Worm (Caenorhabditis elegans): Measurements from ENCODE around the gene C30A5.10.

The C30A5.10 gene

ce11 chrIII:8229480-8229879 is 19.8 kb upstream of the C30A5.10 start:
- TF ChIP-seq F37D6.2 (tag; optimal IDR thresholded peaks at IDR 0.05) (peak; percentile 11), ceh-82 (tag; optimal IDR thresholded peaks at IDR 0.05) (no peak), dmd-8 (GFP tag; IDR thresholded peaks at IDR 0.05) (no peak), hmg-1.1 (GFP tag; IDR thresholded peaks at IDR 0.05) (0 out of 2 replicates have a peak, but pooled peaks have one; percentile 6), ceh-44 (GFP tag; IDR thresholded peaks at IDR 0.05) (no peak), mdl-1 (tag; optimal IDR thresholded peaks at IDR 0.05) (no peak), nhr-11 (tag; optimal IDR thresholded peaks at IDR 0.05) (peak; percentile 27), ZK337.2 (GFP tag; IDR thresholded peaks at IDR 0.05) (no peak), gei-8 (GFP tag; optimal IDR thresholded peaks at IDR 0.05) (no peak), madf-9 (GFP tag; conservative IDR thresholded peaks at IDR 0.05) (no peak), hif-1 (tag; optimal IDR thresholded peaks at IDR 0.05) (no peak), aha-1 (tag) (no peak), lim-7 (GFP tag; IDR thresholded peaks at IDR 0.05) (no peak), egl-43 (GFP tag; IDR thresholded peaks at IDR 0.05) (no peak), ctbp-1 (GFP tag; IDR thresholded peaks at IDR 0.05) (0 out of 2 replicates have a peak, but pooled peaks have one; percentile 41), lin-38 (GFP tag; IDR thresholded peaks at IDR 0.05) (0 out of 2 replicates have a peak, but pooled peaks have one; percentile 13), dve-1 (tag; optimal IDR thresholded peaks at IDR 0.05; ENCODE audit: insufficient read depth) (no peak), dmd-9 (GFP tag; IDR thresholded peaks at IDR 0.05) (no peak), lsy-2 (tag; optimal IDR thresholded peaks at IDR 0.05) (peak in 1 of 2 experiments; percentile 15), nhr-6 (tag; optimal IDR thresholded peaks at IDR 0.05) (no peak), spr-3 (GFP tag; optimal IDR thresholded peaks at IDR 0.05) (no peak), lin-29 (GFP tag; IDR thresholded peaks at IDR 0.05) (no peak), jun-1 (tag; optimal IDR thresholded peaks at IDR 0.05) (no peak)

ce11 chrIII:8228916-8229315 is 19.2 kb upstream of the C30A5.10 start:
- TF ChIP-seq saeg-2 (GFP tag; IDR thresholded peaks at IDR 0.05), result no peak
- TF ChIP-seq aha-1 (tag), result no peak
- no peak for TF ChIP-seq F44E2.7 (GFP tag; IDR thresholded peaks at IDR 0.05)
- no peak for TF ChIP-seq sdz-12 (GFP tag; optimal IDR thresholded peaks at IDR 0.05)
- TF ChIP-seq nhr-11 (tag; optimal IDR thresholded peaks at IDR 0.05), result no peak
- TF ChIP-seq daf-16 (GFP tag; optimal IDR thresholded peaks at IDR 0.05), result no peak
- no peak for TF ChIP-seq daf-16 (tag; optimal IDR thresholded peaks at IDR 0.05)
- TF ChIP-seq unc-62 (GFP tag; optimal IDR thresholded peaks at IDR 0.05 in 1 of 2), result peak in 1 of 2 experiments; percentile 79
- no peak for TF ChIP-seq unc-62 (tag; optimal IDR thresholded peaks at IDR 0.05)
- TF ChIP-seq attf-4 (tag; optimal IDR thresholded peaks at IDR 0.05), result no peak
- no peak for TF ChIP-seq ceh-62 (tag; optimal IDR thresholded peaks at IDR 0.05)
- TF ChIP-seq mes-2 (tag; optimal IDR thresholded peaks at IDR 0.05; ENCODE audit: poor library complexity, severe bottlenecking), result no peak
- 0 out of 2 replicates have a peak, but pooled peaks have one; percentile 50 for TF ChIP-seq nhr-42 (GFP tag; IDR thresholded peaks at IDR 0.05)
- TF ChIP-seq nhr-111 (GFP tag; optimal IDR thresholded peaks at IDR 0.05), result no peak
- TF ChIP-seq mdt-29 (GFP tag; IDR thresholded peaks at IDR 0.05), result no peak
- no peak for TF ChIP-seq ceh-82 (tag; optimal IDR thresholded peaks at IDR 0.05)
- TF ChIP-seq egl-27 (tag; optimal IDR thresholded peaks at IDR 0.05), result no peak
- no peak for TF ChIP-seq ceh-28 (tag; optimal IDR thresholded peaks at IDR 0.05)

- TF ChIP-seq nhr-42 (GFP tag; IDR thresholded peaks at IDR 0.05) (peak; percentile 41; the same call in 1 of the 2 replicates), dmd-6 (GFP tag; IDR thresholded peaks at IDR 0.05) (peak; percentile 86), fkh-10 (GFP tag; optimal IDR thresholded peaks at IDR 0.05) (peak; percentile 28), ceh-20 (GFP tag; IDR thresholded peaks at IDR 0.05) (peak; percentile 80), lim-7 (GFP tag; IDR thresholded peaks at IDR 0.05) (no peak), mes-2 (tag; optimal IDR thresholded peaks at IDR 0.05; ENCODE audit: poor library complexity, severe bottlenecking) (peak; percentile 61), arid-1 (GFP tag; conservative IDR thresholded peaks at IDR 0.05) (peak; percentile 64), vab-7 (GFP tag; IDR thresholded peaks at IDR 0.05) (peak; percentile 62), ceh-28 (tag; optimal IDR thresholded peaks at IDR 0.05) (no peak), lin-13 (GFP tag; optimal IDR thresholded peaks at IDR 0.05) (peak; percentile 37), spr-3 (GFP tag; optimal IDR thresholded peaks at IDR 0.05) (no peak), mxl-3 (GFP tag; optimal IDR thresholded peaks at IDR 0.05) (peak; percentile 86), unc-62 (GFP tag; optimal IDR thresholded peaks at IDR 0.05 in 1 of 2) (peak in 1 of 2 experiments; percentile 99), unc-62 (tag; optimal IDR thresholded peaks at IDR 0.05) (no peak), lin-39 (tag; optimal IDR thresholded peaks at IDR 0.05) (peak; percentile 12), madf-5 (GFP tag; IDR thresholded peaks at IDR 0.05) (no peak), nhr-6 (tag; optimal IDR thresholded peaks at IDR 0.05) (peak; percentile 76), rbr-2 (tag; optimal IDR thresholded peaks at IDR 0.05) (peak; percentile 87), dve-1 (tag; optimal IDR thresholded peaks at IDR 0.05; ENCODE audit: insufficient read depth) (peak; percentile 73), F44E2.7 (GFP tag; IDR thresholded peaks at IDR 0.05) (no peak)
Observed at ce11 chrIII:8227511-8227910, 17.8 kb upstream of the C30A5.10 start, which contains the start of gene fbxl-1. TSS of gene fbxl-1 (plus strand) at chrIII:8227830.

Data from whole organism, L4 larva.